Worm (Caenorhabditis elegans): ENCODE data around the gene R11G1.11.
A peak's percentile ranks its signal among the peaks of the same experiment; 100 is the strongest.

DNA sequence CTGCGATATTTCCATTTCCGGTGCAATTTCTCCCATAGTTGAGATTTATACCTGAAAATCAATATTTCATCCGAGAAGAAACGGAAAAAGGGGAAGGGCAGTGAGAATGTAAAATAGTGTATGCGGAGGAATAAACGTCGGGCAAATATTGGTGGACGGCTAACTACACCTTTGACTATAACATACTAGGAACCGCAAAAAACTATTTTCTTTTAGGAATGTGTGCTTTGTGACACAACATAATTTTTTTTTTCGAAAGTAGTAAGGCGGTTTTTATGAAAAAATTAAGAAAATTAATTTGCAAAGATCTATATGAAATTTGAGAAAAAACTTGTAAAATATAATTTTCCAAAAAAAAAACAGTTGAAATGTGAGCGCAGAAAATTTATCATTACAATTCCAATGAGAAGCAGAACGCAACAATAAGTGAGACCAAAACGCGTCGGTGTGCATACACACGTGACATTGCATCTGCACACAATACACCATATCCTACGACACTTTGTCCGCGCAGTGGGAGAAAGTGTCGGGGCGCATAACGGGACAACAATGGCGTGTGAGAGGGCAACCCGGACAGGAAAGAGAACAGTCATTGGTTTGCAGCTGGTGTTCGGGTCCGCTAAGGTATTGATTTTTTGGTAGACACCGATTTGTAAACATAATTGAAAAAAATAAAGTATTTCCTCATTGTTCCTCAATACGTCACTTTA is 4.5 kb upstream of the R11G1.11 start, which contains the start of the genes sax-1 and R11G1.2:
- TF ChIP-seq nhr-237 (tag; optimal IDR thresholded peaks at IDR 0.05) = no peak
- TF ChIP-seq nhr-28 (tag; optimal IDR thresholded peaks at IDR 0.05) = no peak
- peak; percentile 25 for TF ChIP-seq lin-32 (GFP tag; optimal IDR thresholded peaks at IDR 0.05)
- TF ChIP-seq unc-39 (tag; optimal IDR thresholded peaks at IDR 0.05) = no peak
- TF ChIP-seq elt-1 (tag; optimal IDR thresholded peaks at IDR 0.05; ENCODE audit: borderline replicate concordance, insufficient read depth) = no peak

Data from whole organism, mixed stage, embryonic.